Worm (Caenorhabditis elegans): ENCODE data around the gene gbh-2.

ce11 chrII:8438791-8439287, 46.8 kb upstream of the gbh-2 start, which contains the start of gene lips-10:
- TF ChIP-seq nhr-12 (tag; optimal IDR thresholded peaks at IDR 0.05) (no peak), elt-1 (tag; optimal IDR thresholded peaks at IDR 0.05; ENCODE audit: borderline replicate concordance, insufficient read depth) (no peak), elt-3 (tag; optimal IDR thresholded peaks at IDR 0.05) (no peak), unc-62 (GFP tag; optimal IDR thresholded peaks at IDR 0.05) (no peak), snpc-4 (tag; optimal IDR thresholded peaks at IDR 0.05) (no peak), nhr-237 (tag; optimal IDR thresholded peaks at IDR 0.05) (no peak), sptf-1 (tag; optimal IDR thresholded peaks at IDR 0.05) (no peak), ceh-43 (GFP tag; optimal IDR thresholded peaks at IDR 0.05) (no peak), nhr-76 (tag; optimal IDR thresholded peaks at IDR 0.05) (no peak)
